Worm (Caenorhabditis elegans) whole organism, young adult: ENCODE results near the gene ZK632.2.

ENCODE experiments used
- dpl-1 ChIP-seq: fragments of 150-350 bp; optimal IDR thresholded peaks from 2 replicates; lab custom pipeline; 2014; ENCODE audit warnings: missing biosample characterization, missing genetic modification reagents, missing genetic modification characterization
- lin-40 ChIP-seq: sonication (generic microtip); optimal IDR thresholded peaks from 2 replicates; lab custom pipeline; 2016; ENCODE audit warnings: missing genetic modification characterization, mild to moderate bottlenecking, missing compliant biosample characterization, missing genotype, missing genetic modification reagents
- nfya-1 ChIP-seq: sonication (generic microtip); optimal IDR thresholded peaks from 2 replicates; lab custom pipeline; 2017; ENCODE audit warnings: antibody characterized with exemption, missing compliant biosample characterization, missing genetic modification characterization, borderline replicate concordance; ENCODE audit not compliant: insufficient read depth
- sdz-38 ChIP-seq: sonication (generic microtip); optimal IDR thresholded peaks from 2 replicates; lab custom pipeline; 2016; ENCODE audit warnings: missing genotype, missing genetic modification characterization, missing compliant biosample characterization
- sptf-2 ChIP-seq: fragments of 200-800 bp; sonication (Bioruptor generic); optimal IDR thresholded peaks from 2 replicates; lab custom pipeline; 2018; ENCODE audit warnings: mild to moderate bottlenecking, missing genetic modification characterization, missing compliant biosample characterization
- ztf-26 ChIP-seq: sonication (generic microtip); optimal IDR thresholded peaks from 2 replicates; lab custom pipeline; 2017; ENCODE audit warnings: missing genetic modification characterization, missing compliant biosample characterization

DNA sequence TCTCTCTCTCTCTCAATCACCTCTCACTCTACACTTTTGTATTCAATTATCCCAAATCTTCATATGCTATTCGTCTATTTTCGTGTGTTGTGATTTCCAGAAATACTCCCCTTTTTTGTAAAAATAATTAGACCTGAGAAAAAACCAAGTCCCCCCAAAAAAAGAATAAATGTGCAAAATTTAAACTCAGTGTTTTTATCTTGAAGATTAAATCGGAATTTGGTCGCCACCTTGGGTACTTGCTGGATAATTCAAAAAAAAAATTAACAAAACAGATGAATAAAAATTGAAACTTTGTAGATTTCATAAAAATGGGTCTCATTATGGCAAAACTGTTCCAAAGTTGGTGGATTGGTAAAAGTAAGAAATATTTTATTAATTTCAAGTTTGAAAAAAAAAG is 24.0 kb downstream of the ZK632.2 start, which contains the start of gene arl-5:
- TF ChIP-seq sptf-2 (no peak), nfya-1 (tag; lab: Kevin White, UChicago) (no peak), dpl-1 (GFP tag; lab: Kevin White, UChicago) (no peak), lin-40 (no peak), ztf-26 (tag; lab: Kevin White, UChicago) (no peak), sdz-38 (no peak)
